Fruit fly (Drosophila melanogaster) whole organism, pupa: ENCODE data around the gene ATPsyndelta.

Experiments
- CG12605 ChIP-seq: fragments of 200-800 bp; sonication (Bioruptor generic); IDR thresholded peaks from 2 replicates; pipeline ENCODE4 v1.3.6; 2022; ENCODE audit warnings: missing biosample characterization, missing genetic modification characterization
- CG13204 ChIP-seq: fragments of 200-800 bp; sonication (Bioruptor generic); optimal IDR thresholded peaks from 2 replicates; lab custom pipeline; 2018; ENCODE audit warnings: missing biosample characterization, mild to moderate bottlenecking, missing genetic modification characterization, moderate library complexity
- CG14655 ChIP-seq: fragments of 200-800 bp; sonication (Bioruptor generic); optimal IDR thresholded peaks from 3 replicates; lab custom pipeline; 2017; ENCODE audit warnings: mild to moderate bottlenecking, missing biosample characterization, missing genetic modification reagents, missing genetic modification characterization
- CG15710 ChIP-seq: fragments of 200-800 bp; sonication (Bioruptor generic); optimal IDR thresholded peaks from 2 replicates; lab custom pipeline; 2018; ENCODE audit warnings: missing biosample characterization, mild to moderate bottlenecking, missing genetic modification characterization, moderate library complexity
- CG17806 ChIP-seq: fragments of 200-800 bp; sonication (Bioruptor generic); optimal IDR thresholded peaks from 2 replicates; lab custom pipeline; 2018; ENCODE audit warnings: missing biosample characterization, mild to moderate bottlenecking, missing genetic modification characterization, moderate library complexity
- CG4496 ChIP-seq: fragments of 200-800 bp; sonication (Bioruptor generic); IDR thresholded peaks from 3 replicates; pipeline ENCODE4 v1.3.6; 2022; ENCODE audit warnings: missing biosample characterization, missing genetic modification characterization
- CG8159 ChIP-seq: fragments of 200-800 bp; sonication (Bioruptor generic); optimal IDR thresholded peaks from 3 replicates; lab custom pipeline; 2018; ENCODE audit warnings: missing biosample characterization, mild to moderate bottlenecking, missing genetic modification characterization, moderate library complexity
- CG8301 ChIP-seq: fragments of 200-800 bp; sonication (Bioruptor generic); optimal IDR thresholded peaks from 2 replicates; lab custom pipeline; 2018; ENCODE audit warnings: missing biosample characterization, mild to moderate bottlenecking, missing genetic modification characterization
- CG9948 ChIP-seq: fragments of 200-800 bp; sonication (Bioruptor generic); optimal IDR thresholded peaks from 2 replicates; lab custom pipeline; 2018; ENCODE audit warnings: missing biosample characterization, mild to moderate bottlenecking, missing genetic modification characterization, moderate library complexity
- D1 ChIP-seq: fragments of 200-800 bp; sonication (Bioruptor generic); optimal IDR thresholded peaks from 2 replicates; lab custom pipeline; 2018; ENCODE audit warnings: missing biosample characterization, mild to moderate bottlenecking, missing genetic modification characterization, moderate library complexity
- EcR ChIP-seq: fragments of 200-800 bp; sonication (Bioruptor generic); optimal IDR thresholded peaks from 3 replicates; lab custom pipeline; 2019; ENCODE audit warnings: missing biosample characterization, missing genetic modification characterization, mild to moderate bottlenecking, moderate library complexity, missing genetic modification reagents
- Ets98B ChIP-seq: fragments of 200-800 bp; sonication (Bioruptor generic); IDR thresholded peaks from 2 replicates; pipeline ENCODE4 v1.3.6; 2022; ENCODE audit warnings: missing biosample characterization, missing genetic modification characterization
- Pif1B ChIP-seq: fragments of 200-800 bp; sonication (Bioruptor generic); optimal IDR thresholded peaks from 3 replicates; lab custom pipeline; 2016; ENCODE audit warnings: missing biosample characterization, missing genetic modification characterization
- rn ChIP-seq: fragments of 200-800 bp; sonication (Bioruptor generic); IDR thresholded peaks from 2 replicates; pipeline ENCODE4 v1.3.6; 2022; ENCODE audit warnings: missing biosample characterization, missing genetic modification characterization

DNA sequence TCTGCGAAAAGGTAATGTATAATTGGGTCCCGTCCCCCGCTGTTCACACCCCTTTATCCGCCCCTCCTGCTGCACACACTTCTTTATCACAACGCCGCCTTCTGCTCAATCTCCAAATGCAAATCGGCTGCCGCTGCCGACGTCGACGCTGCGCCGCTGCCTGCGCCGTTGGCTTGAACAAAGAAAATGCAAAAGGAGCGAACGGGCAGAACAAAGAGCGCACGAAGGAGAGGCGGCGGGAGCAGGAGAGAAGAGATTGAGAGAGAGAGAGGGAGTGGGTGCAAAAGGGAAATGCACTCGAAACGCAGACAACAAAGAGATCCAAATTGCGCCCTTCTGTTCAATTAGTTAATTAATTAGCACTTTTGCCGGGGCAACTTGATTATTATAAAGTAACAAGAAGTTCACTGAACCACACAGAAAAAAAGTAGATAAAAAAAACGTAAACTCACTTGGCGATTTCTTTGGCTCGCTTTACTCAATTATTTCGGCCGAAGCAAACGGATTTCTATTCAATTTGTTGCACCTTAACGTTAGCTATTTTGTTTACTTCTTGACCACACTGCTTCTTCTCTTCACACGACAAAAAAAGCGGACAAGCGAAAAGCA is 3.1 kb upstream of the ATPsyndelta start:
- TF ChIP-seq CG17806 (tag; lab: Kevin White, UChicago) = no peak
- TF ChIP-seq Pif1B (GFP tag; lab: Kevin White, UChicago) = no peak
- TF ChIP-seq CG4496 (GFP tag; lab: Robert Waterston, UW) = no peak
- TF ChIP-seq EcR (GFP tag; lab: Kevin White, UChicago) = peak; percentile 94
- no peak for TF ChIP-seq Ets98B (GFP tag; lab: Robert Waterston, UW)
- no peak for TF ChIP-seq rn (GFP tag; lab: Robert Waterston, UW)
- no peak for TF ChIP-seq CG14655 (GFP tag; lab: Kevin White, UChicago)
- TF ChIP-seq CG12605 (GFP tag; lab: Robert Waterston, UW) = no peak
- no peak for TF ChIP-seq CG8301 (tag; lab: Kevin White, UChicago)
- TF ChIP-seq CG9948 (tag; lab: Kevin White, UChicago) = no peak
- TF ChIP-seq D1 (tag; lab: Kevin White, UChicago) = no peak
- TF ChIP-seq CG13204 = peak; percentile 22
- TF ChIP-seq CG15710 (tag; lab: Kevin White, UChicago) = no peak
- peak; percentile 12 for TF ChIP-seq CG8159 (tag; lab: Kevin White, UChicago)
